Fruit fly (Drosophila melanogaster): ENCODE results near the gene TBC1D23.
A peak's percentile ranks its signal among the peaks of the same experiment; 100 is the strongest.

The TBC1D23 gene

dm6 chr2L:1142730-1143281, 13.7 kb downstream of the TBC1D23 start, which contains the start of gene MFS3 (continued):
- peak; percentile 54; the same call in 2 of the 3 replicates for TF ChIP-seq ci (GFP tag; IDR thresholded peaks at IDR 0.05)
- no peak for TF ChIP-seq lbe (GFP tag; optimal IDR thresholded peaks at IDR 0.05)
- peak; percentile 9 for TF ChIP-seq gcm (GFP tag; optimal IDR thresholded peaks at IDR 0.05)
- TF ChIP-seq pros (GFP tag; optimal IDR thresholded peaks at IDR 0.05) = peak; percentile 79
- TF ChIP-seq sqz (GFP tag; optimal IDR thresholded peaks at IDR 0.05) = peak; percentile 96
- peak; percentile 41 for TF ChIP-seq CG7987 (GFP tag; optimal IDR thresholded peaks at IDR 0.05)
- no peak for TF ChIP-seq Fer2 (tag; optimal IDR thresholded peaks at IDR 0.05)
- TF ChIP-seq CG13624 (GFP tag; optimal IDR thresholded peaks at IDR 0.05) = peak; percentile 23
- TF ChIP-seq odd (GFP tag; optimal IDR thresholded peaks at IDR 0.05) = peak; percentile 37
- TF ChIP-seq dati (GFP tag; IDR thresholded peaks at IDR 0.05) = no peak
- no peak for TF ChIP-seq Ets65A (GFP tag)
- no peak for TF ChIP-seq CG15011 (GFP tag; optimal IDR thresholded peaks at IDR 0.05)
- no peak for TF ChIP-seq jumu (GFP tag; optimal IDR thresholded peaks at IDR 0.05)
- peak; percentile 7 for TF ChIP-seq caup (GFP tag; optimal IDR thresholded peaks at IDR 0.05; ENCODE audit: severe bottlenecking)
- TF ChIP-seq Dll (GFP tag; IDR thresholded peaks at IDR 0.05; ENCODE audit: partially characterized antibody) = no peak
- TF ChIP-seq en (GFP tag; optimal IDR thresholded peaks at IDR 0.05) = no peak
- no peak for TF ChIP-seq MBD-R2 (GFP tag; IDR thresholded peaks at IDR 0.05)
- TF ChIP-seq dmrt99B (tag; optimal IDR thresholded peaks at IDR 0.05) = no peak
- TF ChIP-seq twi (tag; optimal IDR thresholded peaks at IDR 0.05) = no peak
- TF ChIP-seq da (GFP tag; optimal IDR thresholded peaks at IDR 0.05) = no peak
- TF ChIP-seq her (GFP tag; optimal IDR thresholded peaks at IDR 0.05) = peak; percentile 25
- no peak for TF ChIP-seq CG7372 (GFP tag; IDR thresholded peaks at IDR 0.05)
- TF ChIP-seq HHEX (GFP tag; optimal IDR thresholded peaks at IDR 0.05) = peak; percentile 6
- no peak; the same call in 1 of the 2 replicates for TF ChIP-seq CG9215 (GFP tag; IDR thresholded peaks at IDR 0.05)
- TF ChIP-seq Poxn (GFP tag; IDR thresholded peaks at IDR 0.05) = no peak
- no peak for TF ChIP-seq crc (GFP tag; optimal IDR thresholded peaks at IDR 0.05)
- TF ChIP-seq CG13296 (GFP tag; optimal IDR thresholded peaks at IDR 0.05) = no peak
- peak; percentile 6 for TF ChIP-seq dm (GFP tag; optimal IDR thresholded peaks at IDR 0.05)
- TF ChIP-seq chm (GFP tag; IDR thresholded peaks at IDR 0.05) = no peak
- peak; percentile 76 for TF ChIP-seq CG15514 (GFP tag; optimal IDR thresholded peaks at IDR 0.05)
- TF ChIP-seq oc (tag; optimal IDR thresholded peaks at IDR 0.05) = no peak
- TF ChIP-seq CG18619 (GFP tag; optimal IDR thresholded peaks at IDR 0.05) = no peak
- TF ChIP-seq CG8944 (GFP tag; optimal IDR thresholded peaks at IDR 0.05) = no peak
- no peak for TF ChIP-seq CHES-1-like (GFP tag; optimal IDR thresholded peaks at IDR 0.05)
- no peak for TF ChIP-seq Taf1 (GFP tag; IDR thresholded peaks at IDR 0.05)
- peak in 1 of 2 experiments; percentile 4 for TF ChIP-seq crp (GFP tag; optimal IDR thresholded peaks at IDR 0.05)
- TF ChIP-seq CG6791 (GFP tag; IDR thresholded peaks at IDR 0.05; ENCODE audit: partially characterized antibody) = 0 out of 3 replicates have a peak, but pooled peaks have one; percentile 38
- TF ChIP-seq CG5245 (GFP tag; optimal IDR thresholded peaks at IDR 0.05) = no peak
- no peak for TF ChIP-seq Lpt (GFP tag; optimal IDR thresholded peaks at IDR 0.05)
- no peak for TF ChIP-seq CG9437 (GFP tag; optimal IDR thresholded peaks at IDR 0.05)

DNA sequence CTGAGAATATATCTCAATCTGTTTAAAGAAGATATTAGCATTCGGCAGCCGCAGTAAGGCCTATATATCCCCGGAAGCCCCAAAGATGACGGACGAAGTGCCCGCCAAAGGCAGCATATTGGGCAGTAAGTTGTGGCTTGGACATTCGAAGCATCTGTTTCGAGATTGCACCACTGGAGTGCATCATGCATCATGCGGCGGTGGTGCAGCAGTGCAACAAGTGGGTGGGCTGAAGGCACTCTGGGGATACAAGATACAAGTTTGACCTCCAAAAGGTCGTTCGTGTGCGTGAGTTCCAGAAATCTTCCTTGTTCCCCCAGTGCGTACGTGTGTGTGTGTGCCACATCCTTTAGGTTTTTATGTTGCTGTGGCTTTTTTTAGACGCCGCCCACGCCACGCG, 14.2 kb downstream of the TBC1D23 start:
- TF ChIP-seq CG13894 (tag; optimal IDR thresholded peaks at IDR 0.05) (peak; percentile 44), D19A (tag; optimal IDR thresholded peaks at IDR 0.05) (peak; percentile 43), stc (GFP tag; IDR thresholded peaks at IDR 0.05) (no peak), kah (GFP tag; optimal IDR thresholded peaks at IDR 0.05) (peak; percentile 75), CG12942 (GFP tag; optimal IDR thresholded peaks at IDR 0.05) (no peak), wek (GFP tag; optimal IDR thresholded peaks at IDR 0.05) (no peak), exex (tag; optimal IDR thresholded peaks at IDR 0.05) (no peak), CG42726 (GFP tag; IDR thresholded peaks at IDR 0.05; ENCODE audit: partially characterized antibody) (0 out of 2 replicates have a peak, but pooled peaks have one; percentile 3), Ets65A (GFP tag) (peak; percentile 17), scrt (GFP tag; optimal IDR thresholded peaks at IDR 0.05) (peak; percentile 58), crp (GFP tag; optimal IDR thresholded peaks at IDR 0.05) (no peak), ERR (GFP tag; optimal IDR thresholded peaks at IDR 0.05) (peak; percentile 87)

Data from whole organism, embryonic.